Fruit fly (Drosophila melanogaster): ENCODE measurements around the gene CG13599.

CG13599 gene

DNA sequence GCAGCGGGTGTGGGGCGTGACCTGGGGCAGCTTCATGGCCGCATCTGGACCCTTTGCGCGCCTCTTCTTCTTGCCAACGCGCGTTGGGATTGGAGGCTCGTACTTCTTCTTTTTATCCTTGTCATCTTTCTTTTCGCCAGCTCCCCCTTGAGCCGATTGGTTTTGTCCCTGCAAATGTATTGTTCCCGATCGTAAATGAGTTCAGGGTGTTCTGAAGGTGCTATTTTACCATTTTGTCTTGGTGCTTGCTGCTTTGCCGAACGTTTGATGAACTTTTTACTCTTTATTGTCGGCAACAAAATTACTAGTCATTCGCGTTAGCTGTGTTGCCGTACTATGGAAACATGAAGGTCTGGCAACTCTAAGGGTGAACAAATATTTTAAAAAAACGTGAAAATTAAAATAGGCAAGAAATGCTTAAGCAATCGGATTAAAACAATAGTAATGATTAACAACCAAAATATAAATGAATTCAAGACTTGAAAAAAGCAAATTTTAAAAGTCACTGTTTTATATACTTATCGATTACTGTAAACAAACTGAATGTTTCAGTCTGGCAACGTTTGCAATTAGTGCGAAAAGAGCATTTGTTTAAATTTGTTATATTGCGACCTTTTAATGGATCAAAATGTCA lies at the start of gene CG13599, which contains the start of gene Rpt2:
TSS of gene CG13599 (plus strand) at position 545 of the 634 bp plus-strand sequence.
TSS of gene Rpt2 (minus strand) at position 464 of the 634 bp plus-strand sequence.
- peak; percentile 63 for TF ChIP-seq CG17801 (GFP tag; optimal IDR thresholded peaks at IDR 0.05; ENCODE audit: partially characterized antibody)

DNA sequence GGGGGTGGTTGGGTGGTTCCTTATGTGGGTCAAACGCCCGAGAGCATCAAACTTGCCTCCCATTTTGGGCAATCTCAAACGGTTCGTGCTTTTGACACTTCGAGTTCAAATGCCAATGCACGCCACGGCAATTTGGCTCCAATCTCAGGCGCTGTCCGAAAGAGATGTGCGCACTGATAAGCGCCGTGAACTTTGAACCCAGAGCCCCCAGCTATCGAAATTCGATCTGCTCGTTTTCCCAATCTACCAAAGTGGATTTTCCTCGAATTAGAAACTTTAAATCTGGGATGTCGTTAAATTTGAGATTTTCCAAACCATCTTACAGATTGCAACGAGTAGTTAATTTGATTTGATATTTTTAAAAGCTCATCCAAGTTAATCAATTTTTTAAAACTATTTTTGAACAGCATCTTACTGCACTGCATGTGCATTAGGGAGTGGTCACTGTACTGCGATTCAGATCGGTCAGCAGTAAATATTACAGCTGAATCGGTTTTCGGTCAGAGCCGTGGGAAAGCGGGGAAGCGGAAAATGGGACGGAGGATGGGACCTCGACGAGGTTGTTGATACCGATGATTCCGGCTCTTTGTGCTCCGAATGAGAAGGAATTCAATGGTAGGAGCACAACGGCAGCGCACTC lies 47.2 kb upstream of the CG13599 start:
- TF ChIP-seq CG17801 (GFP tag; optimal IDR thresholded peaks at IDR 0.05; ENCODE audit: partially characterized antibody), result no peak

DNA sequence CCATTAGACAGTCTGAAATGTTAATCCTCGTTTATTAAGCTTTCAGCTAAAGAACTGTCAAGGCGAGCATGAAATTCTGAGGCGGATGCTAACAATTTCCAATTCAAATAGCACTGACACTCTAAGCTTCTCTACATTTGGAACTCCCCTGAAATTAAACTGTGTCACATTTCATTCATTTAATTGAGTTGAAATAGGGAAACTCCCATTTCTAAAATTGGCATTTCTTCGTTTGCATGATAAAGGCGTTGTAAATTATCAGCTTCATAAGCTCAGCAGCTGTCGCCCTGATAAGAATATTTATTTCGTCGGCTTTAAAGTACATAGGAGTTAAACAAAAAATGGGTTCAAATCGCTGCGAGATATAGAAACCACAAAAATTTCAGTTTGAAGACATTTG lies 46.3 kb upstream of the CG13599 start:
- no peak for TF ChIP-seq CG17801 (GFP tag; optimal IDR thresholded peaks at IDR 0.05; ENCODE audit: partially characterized antibody)

DNA sequence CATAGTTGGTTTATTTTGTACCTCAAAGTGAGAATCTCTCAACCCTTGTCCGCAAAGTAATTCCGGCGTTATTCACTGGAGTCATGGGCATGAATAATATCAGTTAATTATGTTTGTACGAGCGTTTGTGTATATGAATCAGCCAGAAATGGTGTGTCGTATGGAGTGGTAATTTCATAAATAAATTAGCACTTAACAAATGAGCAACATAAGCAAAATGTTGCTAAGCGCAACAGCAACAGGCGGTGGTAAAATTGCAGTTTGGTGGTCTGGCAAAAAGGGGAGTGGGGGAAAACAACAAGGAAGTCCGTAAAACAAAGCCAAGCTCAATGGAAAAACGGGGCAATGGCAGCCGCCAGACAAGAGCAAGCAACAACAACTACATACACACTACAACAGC lies 45.8 kb upstream of the CG13599 start:
- no peak for TF ChIP-seq CG17801 (GFP tag; optimal IDR thresholded peaks at IDR 0.05; ENCODE audit: partially characterized antibody)

DNA sequence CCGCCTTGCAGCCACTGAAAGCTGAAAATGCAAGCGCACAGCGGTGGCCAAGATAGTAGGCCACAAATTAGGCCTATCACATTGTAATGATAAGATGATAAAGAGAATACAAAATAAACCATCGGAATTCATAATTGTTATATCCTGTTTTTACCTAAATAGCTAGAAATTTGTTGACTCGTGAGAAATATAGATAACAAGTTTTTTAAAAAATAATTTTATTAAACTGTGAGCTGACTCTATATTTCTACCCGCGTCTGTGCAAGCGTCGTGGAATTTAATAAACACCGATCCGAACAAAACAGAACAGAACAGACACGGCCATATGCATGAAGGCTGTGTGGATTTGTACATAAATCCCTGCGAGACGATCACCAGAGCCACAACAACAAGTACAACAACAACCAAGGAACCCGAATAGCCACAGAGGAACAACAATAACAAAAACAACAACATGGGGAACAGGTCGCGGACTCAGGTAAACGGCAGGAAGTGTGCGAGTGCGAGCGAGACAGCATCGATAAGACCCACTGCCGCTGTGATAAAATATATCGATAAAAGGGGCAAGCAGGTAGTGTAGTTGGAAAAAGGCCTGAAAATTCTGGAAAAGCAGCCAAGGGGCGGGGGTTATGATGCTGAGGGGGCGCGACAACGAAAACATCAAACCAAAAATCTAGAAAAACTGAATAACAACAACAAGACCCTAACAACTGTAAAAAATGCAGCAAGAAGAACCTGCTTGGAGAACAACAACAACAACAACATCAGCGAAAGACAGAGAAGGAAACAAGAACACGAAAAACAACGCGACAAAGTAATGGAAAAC lies 45.0 kb upstream of the CG13599 start:
- TF ChIP-seq CG17801 (GFP tag; optimal IDR thresholded peaks at IDR 0.05; ENCODE audit: partially characterized antibody), result peak; percentile 92

DNA sequence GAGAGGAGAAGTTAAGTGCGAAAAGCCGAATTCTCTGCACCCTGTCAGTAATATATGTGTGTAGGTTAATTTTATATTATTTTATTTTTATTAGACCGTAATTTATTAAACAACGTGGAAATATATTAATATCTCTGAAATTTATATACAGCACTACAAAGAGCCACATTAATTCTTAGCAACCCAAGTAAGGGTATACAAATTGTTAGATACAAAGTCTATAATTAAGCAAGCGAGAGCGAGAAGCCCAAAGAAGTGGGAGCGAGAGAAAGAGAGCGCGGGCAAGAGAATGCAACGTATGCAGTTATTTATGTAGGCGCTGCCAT lies 44.4 kb upstream of the CG13599 start:
- TF ChIP-seq CG17801 (GFP tag; optimal IDR thresholded peaks at IDR 0.05; ENCODE audit: partially characterized antibody), result peak; percentile 98

DNA sequence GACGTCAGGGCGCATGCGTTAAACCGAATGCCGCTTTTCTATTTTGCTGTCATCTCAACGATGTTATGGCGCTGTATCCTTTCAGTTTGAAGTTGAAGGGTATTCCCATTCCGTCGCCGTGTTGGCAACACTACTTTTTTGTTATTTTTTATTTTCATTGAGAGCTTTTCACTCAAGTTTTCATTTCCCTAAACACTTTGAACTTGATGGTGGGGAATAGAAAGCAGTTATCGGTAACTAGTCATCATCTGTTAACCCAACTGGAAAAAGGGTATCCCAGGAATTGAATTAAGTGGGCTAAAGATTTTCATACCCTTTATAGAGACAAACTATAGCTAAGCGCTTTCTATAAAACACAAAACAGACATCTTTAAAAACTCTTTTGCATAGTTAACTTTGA lies 43.9 kb upstream of the CG13599 start:
- no peak for TF ChIP-seq CG17801 (GFP tag; optimal IDR thresholded peaks at IDR 0.05; ENCODE audit: partially characterized antibody)

DNA sequence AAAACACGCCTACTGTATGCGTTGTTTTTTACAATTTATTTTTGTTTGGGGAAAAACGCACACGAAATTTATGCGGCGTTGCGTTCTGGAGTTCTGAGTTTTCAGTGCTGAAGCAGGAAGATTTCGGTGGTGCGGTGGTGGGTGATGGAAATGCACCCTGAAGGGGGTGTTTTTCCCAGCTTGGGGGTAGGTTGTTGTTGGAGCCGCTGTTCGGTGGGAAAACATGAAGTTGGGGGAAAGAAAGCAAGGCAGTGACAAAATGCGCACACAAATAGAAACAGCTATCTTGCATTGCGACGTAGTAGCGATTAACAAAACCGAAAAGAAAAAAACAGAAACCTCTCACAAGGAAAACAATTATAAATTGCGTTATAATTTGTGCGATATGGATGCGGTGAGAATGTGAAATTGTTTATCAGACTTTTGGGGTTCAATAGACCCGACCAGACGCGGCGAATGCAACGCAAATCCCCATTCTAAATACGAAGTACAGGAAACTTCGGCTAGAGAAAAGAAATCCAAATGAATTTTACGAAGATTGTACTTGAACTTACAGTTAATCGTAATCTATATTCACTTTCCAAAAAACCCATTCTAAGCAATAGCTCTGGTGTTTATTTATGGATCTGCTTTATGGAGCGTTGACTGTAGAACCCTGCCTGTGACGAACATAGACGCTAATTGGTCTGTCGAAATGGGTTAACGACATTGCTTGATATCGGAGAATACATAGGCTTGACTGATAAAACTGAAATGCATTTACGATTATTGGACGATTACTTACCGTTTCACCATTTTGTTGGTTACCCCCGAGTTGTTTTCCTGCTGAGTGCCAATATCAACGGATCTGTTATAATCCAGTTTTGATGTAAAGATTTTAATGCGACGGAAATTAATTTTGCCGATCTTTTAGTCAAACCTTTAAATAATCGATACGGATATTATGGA lies 42.9 kb upstream of the CG13599 start:
- TF ChIP-seq CG17801 (GFP tag; optimal IDR thresholded peaks at IDR 0.05; ENCODE audit: partially characterized antibody), result peak; percentile 36

DNA sequence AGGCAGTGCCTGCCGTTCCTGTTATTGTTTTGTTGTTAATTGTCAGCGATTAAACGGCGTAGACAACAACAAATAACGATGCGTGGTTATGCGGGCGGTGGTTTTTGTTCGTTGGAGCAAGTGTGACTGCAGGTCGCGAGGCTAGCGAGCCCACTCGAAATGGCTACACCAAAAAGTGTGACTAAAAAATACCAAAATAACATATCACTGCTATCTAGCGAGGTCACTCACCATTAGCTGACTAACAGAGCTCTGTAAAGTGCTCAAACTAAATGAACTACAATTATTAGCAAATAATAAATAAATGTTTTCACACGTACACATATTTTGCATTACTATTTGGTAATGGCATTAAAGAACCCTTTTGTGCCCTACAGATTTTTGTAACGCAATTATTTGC lies 41.5 kb upstream of the CG13599 start, which contains the start of gene Pli:
TSS of gene Pli (minus strand) at position 131 of the 400 bp plus-strand sequence.
- TF ChIP-seq CG17801 (GFP tag; optimal IDR thresholded peaks at IDR 0.05; ENCODE audit: partially characterized antibody), result peak; percentile 75

DNA sequence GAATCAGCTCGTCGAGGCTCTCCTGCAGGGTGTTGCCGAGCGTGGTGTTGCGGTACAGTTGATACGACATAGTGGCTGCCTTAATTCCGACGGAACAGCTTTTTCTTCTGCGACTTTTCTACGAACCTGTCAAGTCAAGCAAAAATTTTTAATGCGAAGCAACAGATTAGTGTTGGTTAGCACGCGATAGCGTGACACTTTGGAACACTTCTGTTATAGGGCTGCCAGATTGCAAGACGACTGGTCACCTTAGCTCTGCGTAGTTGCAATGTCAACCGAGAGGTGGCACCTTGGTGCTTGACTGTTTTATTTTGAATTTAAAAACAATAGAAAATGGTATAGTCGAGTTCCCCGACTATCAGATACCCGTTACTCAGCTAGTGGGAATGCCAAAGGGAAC lies 40.6 kb upstream of the CG13599 start, which contains the start of gene TfIIA-S:
TSS of gene TfIIA-S (minus strand) at position 175 of the 400 bp plus-strand sequence.
- TF ChIP-seq CG17801 (GFP tag; optimal IDR thresholded peaks at IDR 0.05; ENCODE audit: partially characterized antibody), result peak; percentile 75

DNA sequence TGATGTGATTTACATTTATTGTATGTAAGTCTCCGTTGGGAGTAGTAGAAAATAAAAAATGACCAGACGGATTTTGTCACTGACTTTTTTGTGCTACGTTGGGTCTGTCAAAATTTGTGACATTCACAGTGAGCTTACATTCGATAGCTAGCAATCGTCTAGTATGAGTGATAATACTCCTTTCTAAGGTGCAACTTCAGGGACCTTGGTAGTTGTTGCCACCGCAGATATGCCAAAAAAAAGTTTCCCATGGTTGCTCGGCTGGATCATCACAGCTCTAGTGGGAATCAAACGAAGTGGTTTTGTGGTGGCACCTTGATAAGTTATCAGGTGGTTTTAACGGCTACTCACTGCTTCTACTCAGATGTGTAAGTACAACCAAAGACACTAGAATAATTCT lies 38.0 kb upstream of the CG13599 start, which contains the start of gene tbrd-1:
TSS of gene tbrd-1 (minus strand) at position 101 of the 400 bp plus-strand sequence.
- TF ChIP-seq CG17801 (GFP tag; optimal IDR thresholded peaks at IDR 0.05; ENCODE audit: partially characterized antibody), result no peak

DNA sequence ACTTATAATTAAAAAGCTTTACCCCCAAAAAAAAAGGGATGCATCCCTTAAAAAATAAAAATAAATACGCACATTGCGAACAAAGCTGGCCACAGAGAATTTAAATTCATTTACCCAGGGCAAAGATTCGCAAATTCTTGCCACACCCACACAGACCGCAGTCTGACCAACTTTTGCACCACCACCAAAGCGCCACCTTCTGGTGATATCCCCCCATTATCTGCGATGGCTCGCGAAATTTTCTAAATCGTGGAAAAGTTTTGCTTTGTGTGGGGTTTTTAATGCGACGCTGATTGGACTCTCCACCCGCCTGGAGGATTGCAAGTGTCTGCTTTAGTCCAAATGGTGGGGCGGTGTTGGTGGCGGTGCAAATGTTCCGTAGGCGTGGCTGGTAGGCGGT lies 31.3 kb upstream of the CG13599 start:
- TF ChIP-seq CG17801 (GFP tag; optimal IDR thresholded peaks at IDR 0.05; ENCODE audit: partially characterized antibody), result no peak

DNA sequence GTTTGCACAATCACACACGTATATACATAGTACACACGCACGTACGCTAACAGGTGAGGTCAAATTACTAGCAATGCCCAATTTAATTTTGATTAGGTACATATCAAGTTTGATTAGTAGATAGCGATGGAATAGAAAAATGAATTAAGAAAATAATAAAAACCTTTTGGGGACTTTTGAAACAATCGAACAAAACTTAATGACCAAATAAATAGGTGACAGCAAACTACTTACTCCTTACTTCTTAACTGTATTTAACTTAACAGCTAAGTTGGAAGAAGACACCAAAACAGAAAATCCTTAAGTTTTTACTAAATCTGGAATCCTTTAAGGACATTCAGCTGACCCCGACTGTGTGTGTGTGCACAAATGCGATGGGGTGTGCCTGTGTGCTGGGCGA lies 29.4 kb upstream of the CG13599 start:
- TF ChIP-seq CG17801 (GFP tag; optimal IDR thresholded peaks at IDR 0.05; ENCODE audit: partially characterized antibody), result no peak

DNA sequence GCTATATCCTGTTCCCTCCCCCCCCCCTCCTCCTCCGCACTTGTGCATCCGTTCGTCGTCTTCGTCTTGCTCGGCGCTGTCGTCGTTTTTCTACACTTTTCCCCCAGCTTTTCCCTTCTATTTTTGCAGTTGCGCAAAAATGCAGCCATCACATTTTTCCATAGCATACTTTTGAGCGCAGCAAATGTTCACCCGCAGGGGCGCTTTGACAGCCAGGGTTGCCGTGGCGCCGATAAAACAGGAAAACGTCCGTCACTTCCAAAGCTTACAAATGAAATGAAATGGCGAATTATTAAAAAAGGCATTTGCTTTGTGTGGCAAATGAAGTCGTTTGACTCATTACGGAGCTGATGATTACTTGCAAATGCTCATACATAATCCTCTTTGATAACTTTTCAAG lies 28.9 kb upstream of the CG13599 start:
- TF ChIP-seq CG17801 (GFP tag; optimal IDR thresholded peaks at IDR 0.05; ENCODE audit: partially characterized antibody), result no peak

DNA sequence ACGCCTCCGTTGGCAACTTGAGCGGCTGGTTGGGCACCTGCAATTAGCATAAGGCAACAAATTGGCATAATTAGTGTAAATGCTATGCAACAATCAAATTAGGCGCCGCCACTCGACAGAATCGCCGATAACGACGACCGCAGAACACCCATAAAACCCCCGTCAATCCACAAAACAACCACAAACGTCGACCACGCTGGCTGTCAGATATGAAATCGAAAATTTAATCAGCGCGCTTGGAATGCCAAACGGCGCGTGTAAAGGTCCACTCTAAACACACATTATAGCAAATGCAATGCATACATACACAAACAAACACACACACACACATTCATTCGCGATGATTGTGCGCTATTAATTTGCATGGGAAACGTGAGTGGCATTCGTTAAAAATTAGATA lies 28.0 kb upstream of the CG13599 start:
- TF ChIP-seq CG17801 (GFP tag; optimal IDR thresholded peaks at IDR 0.05; ENCODE audit: partially characterized antibody), result no peak
